Worm (Caenorhabditis elegans): Measurements from ENCODE around the gene sgnh-1.

Gene sgnh-1

ce11 chrIV:4885435-4885834, 4.3 kb upstream of the sgnh-1 start:
- TF ChIP-seq snpc-1.2 (GFP tag; IDR thresholded peaks at IDR 0.05) (peak; percentile 96), F10B5.3 (tag; optimal IDR thresholded peaks at IDR 0.05) (no peak), F26F4.8 (GFP tag; conservative IDR thresholded peaks at IDR 0.05) (peak; percentile 66; the same call in 1 of the 2 replicates)

- TF ChIP-seq ceh-44 (GFP tag; IDR thresholded peaks at IDR 0.05) (no peak), set-16 (GFP tag; IDR thresholded peaks at IDR 0.05) (no peak), zip-11 (GFP tag; IDR thresholded peaks at IDR 0.05) (no peak), hif-1 (tag; optimal IDR thresholded peaks at IDR 0.05) (no peak), lin-38 (GFP tag; IDR thresholded peaks at IDR 0.05) (no peak), nhr-28 (tag; optimal IDR thresholded peaks at IDR 0.05) (no peak), F10B5.3 (tag; optimal IDR thresholded peaks at IDR 0.05) (no peak), php-3 (GFP tag; IDR thresholded peaks at IDR 0.05) (no peak)
Measured at ce11 chrIV:4887258-4887657, 2.5 kb upstream of the sgnh-1 start, which contains the start of gene T08B6.1. T08B6.1 (minus strand) TSS chrIV:4887358.

ce11 chrIV:4890543-4890942, 830 bp downstream of the sgnh-1 start, which contains the start of gene T08B6.9:
T08B6.9 (plus strand) TSS chrIV:4890843.
- TF ChIP-seq nhr-10 (tag; optimal IDR thresholded peaks at IDR 0.05) (no peak), T26A8.4 (GFP tag; IDR thresholded peaks at IDR 0.05) (no peak), lin-39 (tag; optimal IDR thresholded peaks at IDR 0.05) (no peak), madf-9 (GFP tag; conservative IDR thresholded peaks at IDR 0.05) (no peak), lir-3 (tag; optimal IDR thresholded peaks at IDR 0.05) (no peak), mdt-29 (GFP tag; IDR thresholded peaks at IDR 0.05) (no peak), fkh-10 (GFP tag; optimal IDR thresholded peaks at IDR 0.05) (no peak), mes-2 (tag; optimal IDR thresholded peaks at IDR 0.05; ENCODE audit: poor library complexity, severe bottlenecking) (no peak), T20F7.1 (GFP tag; optimal IDR thresholded peaks at IDR 0.05) (no peak)

- peak; percentile 52 for TF ChIP-seq aha-1 (tag)
- TF ChIP-seq spr-1 (tag; optimal IDR thresholded peaks at IDR 0.05) = no peak
Measured at ce11 chrIV:4903961-4904360, 14.2 kb downstream of the sgnh-1 start, which contains the start of gene str-161. str-161 (minus strand) TSS chrIV:4904061.

ce11 chrIV:4905645-4906135, 16.0 kb downstream of the sgnh-1 start, which contains the start of gene T08B6.4:
T08B6.4 (plus strand) TSS chrIV:4905695.
- TF ChIP-seq lin-38 (GFP tag; IDR thresholded peaks at IDR 0.05) (no peak), jun-1 (tag; optimal IDR thresholded peaks at IDR 0.05) (no peak), dmd-9 (GFP tag; IDR thresholded peaks at IDR 0.05) (no peak), dmd-8 (GFP tag; IDR thresholded peaks at IDR 0.05) (no peak), nhr-25 (tag; optimal IDR thresholded peaks at IDR 0.05; ENCODE audit: borderline replicate concordance, insufficient read depth) (no peak), ceh-28 (tag; optimal IDR thresholded peaks at IDR 0.05) (peak; percentile 87), aha-1 (tag) (peak; percentile 12), nhr-237 (tag; optimal IDR thresholded peaks at IDR 0.05) (no peak), madf-9 (GFP tag; conservative IDR thresholded peaks at IDR 0.05) (no peak)

ce11 chrIV:4909039-4909438, 19.3 kb downstream of the sgnh-1 start, which contains the start of gene str-159:
str-159 (plus strand) TSS chrIV:4909339.
- no peak for TF ChIP-seq F26F4.8 (GFP tag; conservative IDR thresholded peaks at IDR 0.05)
- TF ChIP-seq sdz-12 (GFP tag; optimal IDR thresholded peaks at IDR 0.05) = no peak
- no peak for TF ChIP-seq hlh-11 (tag; optimal IDR thresholded peaks at IDR 0.05)
- no peak for TF ChIP-seq daf-19 (GFP tag; conservative IDR thresholded peaks at IDR 0.05)
- TF ChIP-seq F37D6.2 (tag; optimal IDR thresholded peaks at IDR 0.05) = no peak
- no peak for TF ChIP-seq pqm-1 (tag; optimal IDR thresholded peaks at IDR 0.05)
- TF ChIP-seq lin-1 (GFP tag; IDR thresholded peaks at IDR 0.05) = no peak
- TF ChIP-seq zfp-3 (GFP tag; conservative IDR thresholded peaks at IDR 0.05) = no peak
- TF ChIP-seq hif-1 (tag; optimal IDR thresholded peaks at IDR 0.05) = no peak
- TF ChIP-seq dve-1 (tag; optimal IDR thresholded peaks at IDR 0.05; ENCODE audit: insufficient read depth) = no peak
- TF ChIP-seq nhr-48 (tag; optimal IDR thresholded peaks at IDR 0.05) = no peak
- no peak for TF ChIP-seq zfp-2 (tag; optimal IDR thresholded peaks at IDR 0.05)
- no peak for TF ChIP-seq T26A8.4 (GFP tag; IDR thresholded peaks at IDR 0.05)
- no peak for TF ChIP-seq ceh-32 (tag; optimal IDR thresholded peaks at IDR 0.05; ENCODE audit: poor library complexity)
- no peak for TF ChIP-seq dmd-8 (GFP tag; IDR thresholded peaks at IDR 0.05)
- no peak for TF ChIP-seq fkh-10 (GFP tag; optimal IDR thresholded peaks at IDR 0.05)
- no peak for TF ChIP-seq egl-27 (tag; optimal IDR thresholded peaks at IDR 0.05)
- TF ChIP-seq R02D3.7 (tag; optimal IDR thresholded peaks at IDR 0.05) = no peak
